Fruit fly (Drosophila melanogaster) S2 (cell line): Measurements from ENCODE around the gene lectin-33A.

Experiments
- CG8478 ChIP-seq: fragments of >200 bp; optimal IDR thresholded peaks from 2 replicates; lab custom pipeline; 2018
- CTCF ChIP-seq, 2 experiments: fragments of >200 bp; optimal IDR thresholded peaks; 2 replicates each; lab custom pipeline; 2018

dm6 chr2L:11016695-11017094 lies 14.8 kb downstream of the lectin-33A start, which contains the start of gene CG14913:
- TF ChIP-seq CG8478 (no peak), CTCF (optimal IDR thresholded peaks at IDR 0.05; lab: Kevin White, UChicago) (no peak)
